Fruit fly (Drosophila melanogaster) whole organism, embryonic: ENCODE measurements around the gene CG10333.
A peak's percentile ranks its signal among the peaks of the same experiment; 100 is the strongest.

Experiments
- Atf-2 ChIP-seq: fragments of 200-800 bp; sonication (Bioruptor generic); optimal IDR thresholded peaks from 2 replicates; lab custom pipeline; 2016; ENCODE audit warnings: missing biosample characterization, missing genetic modification characterization
- Bdp1 ChIP-seq: fragments of 200-800 bp; sonication (Bioruptor generic); optimal IDR thresholded peaks from 3 replicates; lab custom pipeline; 2016; ENCODE audit warnings: missing biosample characterization, missing genetic modification characterization
- CG10431 ChIP-seq: fragments of 200-800 bp; sonication (Bioruptor generic); optimal IDR thresholded peaks from 3 replicates; lab custom pipeline; 2018; ENCODE audit warnings: missing biosample characterization, mild to moderate bottlenecking, missing genetic modification characterization
- CG10654 ChIP-seq: fragments of 200-800 bp; sonication (Bioruptor generic); optimal IDR thresholded peaks from 2 replicates; lab custom pipeline; 2016; ENCODE audit warnings: missing biosample characterization, missing genetic modification characterization
- CG10979 ChIP-seq: fragments of 200-800 bp; sonication (Bioruptor generic); optimal IDR thresholded peaks from 2 replicates; lab custom pipeline; 2018; ENCODE audit warnings: missing biosample characterization, mild to moderate bottlenecking, missing genetic modification characterization, moderate library complexity
- CG13894 ChIP-seq: fragments of 200-800 bp; sonication (Bioruptor generic); optimal IDR thresholded peaks from 3 replicates; lab custom pipeline; 2018; ENCODE audit warnings: missing biosample characterization, mild to moderate bottlenecking, missing genetic modification characterization, moderate library complexity
- CG17361 ChIP-seq: fragments of 200-800 bp; sonication (Bioruptor generic); IDR thresholded peaks from 3 replicates; pipeline ENCODE4 v1.3.6; 2022; ENCODE audit warnings: missing biosample characterization, missing genetic modification characterization
- CG2889 ChIP-seq: fragments of 200-800 bp; sonication (Bioruptor generic); IDR thresholded peaks from 3 replicates; pipeline ENCODE4 v1.3.6; 2022; ENCODE audit warnings: missing biosample characterization, missing genetic modification characterization
- CG31224 ChIP-seq: fragments of 200-800 bp; sonication (Bioruptor generic); IDR thresholded peaks from 2 replicates; pipeline ENCODE4 v1.3.6; 2022; ENCODE audit warnings: missing biosample characterization, missing genetic modification characterization
- CG31365 ChIP-seq: fragments of 200-800 bp; sonication (Bioruptor generic); optimal IDR thresholded peaks from 2 replicates; lab custom pipeline; 2018; ENCODE audit warnings: missing biosample characterization, mild to moderate bottlenecking, missing genetic modification characterization
- CG31441 ChIP-seq: fragments of 200-800 bp; sonication (Bioruptor generic); IDR thresholded peaks from 2 replicates; pipeline ENCODE4 v1.3.6; 2022; ENCODE audit warnings: missing biosample characterization, missing genetic modification characterization
- CG7928 ChIP-seq: fragments of 200-800 bp; sonication (Bioruptor generic); optimal IDR thresholded peaks from 2 replicates; lab custom pipeline; 2017; ENCODE audit warnings: missing biosample characterization, mild to moderate bottlenecking, missing genetic modification characterization
- CG7963 ChIP-seq: fragments of 200-800 bp; sonication (Bioruptor generic); IDR thresholded peaks from 3 replicates; pipeline ENCODE4 v1.3.6; 2022; ENCODE audit warnings: missing biosample characterization, missing genetic modification characterization; ENCODE audit not compliant: partially characterized antibody
- CG8089 ChIP-seq: fragments of 200-800 bp; sonication (Bioruptor generic); optimal IDR thresholded peaks from 3 replicates; lab custom pipeline; 2016; ENCODE audit warnings: missing biosample characterization, missing genetic modification characterization
- CHES-1-like ChIP-seq: fragments of 200-800 bp; sonication (Bioruptor generic); optimal IDR thresholded peaks from 2 replicates; lab custom pipeline; 2016; ENCODE audit warnings: missing biosample characterization, missing genetic modification characterization
- CkIIα-i1 ChIP-seq: fragments of 200-800 bp; sonication (Bioruptor generic); IDR thresholded peaks from 2 replicates; pipeline ENCODE4 v1.3.6; 2022; ENCODE audit warnings: missing biosample characterization, missing genetic modification characterization
- Dad ChIP-seq: fragments of 200-800 bp; sonication (Bioruptor generic); optimal IDR thresholded peaks from 3 replicates; lab custom pipeline; 2016; ENCODE audit warnings: missing biosample characterization, missing genetic modification characterization
- Fer3 ChIP-seq: fragments of 200-800 bp; sonication (Bioruptor generic); optimal IDR thresholded peaks from 2 replicates; lab custom pipeline; 2018; ENCODE audit warnings: missing biosample characterization, mild to moderate bottlenecking, missing genetic modification characterization, moderate library complexity
- Gug ChIP-seq: fragments of 200-800 bp; sonication (Bioruptor generic); IDR thresholded peaks from 4 replicates; pipeline ENCODE4 v1.3.6; 2022; ENCODE audit warnings: missing biosample characterization, missing genetic modification characterization
- H2.0 ChIP-seq: fragments of 200-800 bp; sonication (Bioruptor generic); IDR thresholded peaks from 2 replicates; pipeline ENCODE4 v1.3.6; 2022; ENCODE audit warnings: missing biosample characterization, missing genetic modification characterization
- HmgZ ChIP-seq: fragments of 200-800 bp; sonication (Bioruptor generic); optimal IDR thresholded peaks from 2 replicates; lab custom pipeline; 2018; ENCODE audit warnings: missing biosample characterization, mild to moderate bottlenecking, missing genetic modification characterization
- Hr78 ChIP-seq, 2 experiments: fragments of 200-800 bp in 1 of 2; fragments of >200 bp in 1 of 2; sonication (Bioruptor generic) in 1 of 2; optimal IDR thresholded peaks; 2 replicates each; lab custom pipeline; 2017 to 2019; ENCODE audit warnings: missing biosample characterization in 2 of 2, missing genetic modification characterization in 2 of 2, mild to moderate bottlenecking in 1 of 2, moderate library complexity in 1 of 2
- Hsf ChIP-seq: fragments of 200-800 bp; sonication (Bioruptor generic); optimal IDR thresholded peaks from 3 replicates; lab custom pipeline; 2016; ENCODE audit warnings: missing biosample characterization, missing genetic modification characterization
- Med ChIP-seq: fragments of 200-800 bp; sonication (Bioruptor generic); peaks from one replicate; lab custom pipeline; 2016; ENCODE audit warnings: missing biosample characterization, missing genetic modification characterization, mild to moderate bottlenecking, inconsistent platforms, moderate library complexity
- Meics ChIP-seq: fragments of 200-800 bp; sonication (Bioruptor generic); optimal IDR thresholded peaks from 2 replicates; lab custom pipeline; 2017; ENCODE audit warnings: missing biosample characterization, mild to moderate bottlenecking, missing genetic modification characterization
- Tbp ChIP-seq: fragments of >200 bp; optimal IDR thresholded peaks from 2 replicates; lab custom pipeline; 2018; ENCODE audit warnings: missing biosample characterization, missing genetic modification characterization
- Xrp1 ChIP-seq: fragments of 200-800 bp; sonication (Bioruptor generic); IDR thresholded peaks from 2 replicates; pipeline ENCODE4 v1.3.6; 2022; ENCODE audit warnings: missing biosample characterization, missing genetic modification characterization
- ab ChIP-seq: fragments of 200-800 bp; sonication (Bioruptor generic); optimal IDR thresholded peaks from 2 replicates; lab custom pipeline; 2016; ENCODE audit warnings: missing biosample characterization, missing genetic modification characterization
- aop ChIP-seq: fragments of 200-800 bp; sonication (Bioruptor generic); IDR thresholded peaks from 2 replicates; pipeline ENCODE4 v1.3.6; 2022; ENCODE audit warnings: missing biosample characterization, missing genetic modification characterization
- bowl ChIP-seq: fragments of 200-800 bp; sonication (Bioruptor generic); IDR thresholded peaks from 2 replicates; pipeline ENCODE4 v1.3.6; 2022; ENCODE audit warnings: missing biosample characterization, missing genetic modification characterization
- br ChIP-seq: fragments of >200 bp; optimal IDR thresholded peaks from 2 replicates; lab custom pipeline; 2017
- cg ChIP-seq: fragments of 200-800 bp; sonication (Bioruptor generic); optimal IDR thresholded peaks from 3 replicates; lab custom pipeline; 2019; ENCODE audit warnings: missing biosample characterization, mild to moderate bottlenecking, missing genetic modification characterization, moderate library complexity
- da ChIP-seq: fragments of 200-800 bp; sonication (Bioruptor generic); optimal IDR thresholded peaks from 2 replicates; lab custom pipeline; 2016; ENCODE audit warnings: missing biosample characterization, missing genetic modification characterization
- dm ChIP-seq: fragments of 200-800 bp; sonication (Bioruptor generic); optimal IDR thresholded peaks from 3 replicates; lab custom pipeline; 2016; ENCODE audit warnings: missing biosample characterization, missing genetic modification characterization
- fu2 ChIP-seq: fragments of 200-800 bp; sonication (Bioruptor generic); optimal IDR thresholded peaks from 2 replicates; lab custom pipeline; 2016; ENCODE audit warnings: missing biosample characterization, missing genetic modification characterization
- hkb ChIP-seq, 2 experiments: fragments of 200-800 bp in 1 of 2; fragments of >200 bp in 1 of 2; sonication (Bioruptor generic) in 1 of 2; IDR thresholded peaks in 1 of 2; optimal IDR thresholded peaks in 1 of 2; 2 replicates each; pipeline versions ENCODE4 v1.3.6 to Lab custom; 2017 to 2022; ENCODE audit warnings: missing biosample characterization in 1 of 2, missing genetic modification characterization in 1 of 2
- jumu ChIP-seq: fragments of 200-800 bp; sonication (Bioruptor generic); optimal IDR thresholded peaks from 3 replicates; lab custom pipeline; 2016; ENCODE audit warnings: missing biosample characterization, missing genetic modification characterization
- maf-S ChIP-seq: fragments of 200-800 bp; sonication (Bioruptor generic); optimal IDR thresholded peaks from 2 replicates; lab custom pipeline; 2016; ENCODE audit warnings: missing biosample characterization, missing genetic modification characterization
- oc ChIP-seq: fragments of 200-800 bp; sonication (Bioruptor generic); optimal IDR thresholded peaks from 2 replicates; lab custom pipeline; 2018; ENCODE audit warnings: missing biosample characterization, mild to moderate bottlenecking, missing genetic modification characterization, moderate library complexity
- otp ChIP-seq: fragments of 200-800 bp; sonication (Bioruptor generic); IDR thresholded peaks from 3 replicates; pipeline ENCODE4, ENCODE4 v1.3.6; 2022; ENCODE audit warnings: missing biosample characterization, missing genetic modification characterization
- pan ChIP-seq, 4 experiments: fragments of >200 bp in 3 of 4; fragments of 200-800 bp in 1 of 4; sonication (Bioruptor generic) in 1 of 4; optimal IDR thresholded peaks in 3 of 4; IDR thresholded peaks in 1 of 4; 2 replicates each; pipeline versions ENCODE4 v1.3.6 to Lab custom; 2017 to 2022; ENCODE audit warnings: missing biosample characterization in 2 of 4, missing genetic modification characterization in 2 of 4, mixed read lengths in 1 of 4
- pum ChIP-seq: fragments of 200-800 bp; sonication (Bioruptor generic); optimal IDR thresholded peaks from 2 replicates; lab custom pipeline; 2016; ENCODE audit warnings: missing biosample characterization, missing genetic modification characterization
- run ChIP-seq: fragments of 200-800 bp; sonication (Bioruptor generic); optimal IDR thresholded peaks from 3 replicates; lab custom pipeline; 2018; ENCODE audit warnings: missing biosample characterization, mild to moderate bottlenecking, missing genetic modification characterization
- tin ChIP-seq: fragments of 200-800 bp; sonication (Bioruptor generic); optimal IDR thresholded peaks from 3 replicates; lab custom pipeline; 2016; ENCODE audit warnings: missing biosample characterization, missing genetic modification characterization
- vvl ChIP-seq: fragments of 200-800 bp; sonication (Bioruptor generic); IDR thresholded peaks from 2 replicates; pipeline ENCODE4 v1.3.6; 2022; ENCODE audit warnings: missing biosample characterization, missing genetic modification characterization
- wek ChIP-seq: fragments of 200-800 bp; sonication (Bioruptor generic); optimal IDR thresholded peaks from 3 replicates; lab custom pipeline; 2018; ENCODE audit warnings: missing biosample characterization, mild to moderate bottlenecking, missing genetic modification characterization, moderate library complexity
- zen2 ChIP-seq: fragments of 200-800 bp; sonication (Bioruptor generic); IDR thresholded peaks from 3 replicates; pipeline ENCODE4 v1.3.6; 2022; ENCODE audit warnings: missing biosample characterization, missing genetic modification characterization; ENCODE audit not compliant: partially characterized antibody

The CG10333 gene

DNA sequence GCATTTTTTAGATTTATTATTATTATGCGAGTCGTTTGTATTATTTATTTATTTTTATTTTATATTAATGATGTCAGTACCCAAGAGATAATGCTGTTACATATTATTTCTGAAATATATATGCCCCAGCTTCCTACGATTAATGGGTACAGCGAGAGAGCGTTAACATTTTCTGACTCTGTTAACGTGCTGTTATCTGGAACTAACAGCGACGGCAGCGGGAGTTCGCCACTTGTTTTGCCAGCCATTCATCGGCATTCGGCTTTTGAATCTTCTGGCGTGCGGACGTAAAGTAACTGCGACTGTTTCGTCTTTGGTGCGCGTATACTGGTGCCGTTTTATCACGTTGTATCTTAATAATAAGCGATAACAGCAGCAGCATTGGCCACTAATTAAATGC is 10.4 kb downstream of the CG10333 start, which contains the start of gene MESR3 (continued):
- TF ChIP-seq CG7963 (GFP tag; lab: Robert Waterston, UW) (no peak), CG8089 (GFP tag; lab: Kevin White, UChicago) (no peak), Bdp1 (GFP tag; lab: Kevin White, UChicago) (no peak), wek (GFP tag; lab: Kevin White, UChicago) (peak; percentile 17)

- TF ChIP-seq Xrp1 (GFP tag; lab: Robert Waterston, UW) (0 out of 2 replicates have a peak, but pooled peaks have one; percentile 11), aop (GFP tag; lab: Robert Waterston, UW) (no peak), tin (GFP tag; lab: Kevin White, UChicago) (no peak), vvl (GFP tag; lab: Robert Waterston, UW) (peak; percentile 56; the same call in 1 of the 2 replicates), Meics (GFP tag; lab: Kevin White, UChicago) (no peak), Med (GFP tag; lab: Kevin White, UChicago) (no peak), Hr78 (GFP tag; optimal IDR thresholded peaks at IDR 0.05; lab: Kevin White, UChicago) (peak in 1 of 2 experiments; percentile 54), CkIIα-i1 (GFP tag; lab: Robert Waterston, UW) (no peak), Gug (GFP tag; lab: Robert Waterston, UW) (no peak), CG10431 (GFP tag; lab: Kevin White, UChicago) (peak; percentile 19), CG13894 (tag; lab: Kevin White, UChicago) (peak; percentile 0), zen2 (GFP tag; lab: Robert Waterston, UW) (no peak), Atf-2 (GFP tag; lab: Kevin White, UChicago) (no peak), run (tag; lab: Kevin White, UChicago) (no peak), bowl (no peak), H2.0 (GFP tag; lab: Robert Waterston, UW) (no peak), oc (peak; percentile 76), hkb (optimal IDR thresholded peaks at IDR 0.05; lab: Kevin White, UChicago) (no peak), hkb (GFP tag; IDR thresholded peaks at IDR 0.05; lab: Robert Waterston, UW) (no peak), CG2889 (GFP tag; lab: Robert Waterston, UW) (no peak), cg (peak; percentile 19), CG7928 (GFP tag; lab: Kevin White, UChicago) (no peak), otp (GFP tag; lab: Robert Waterston, UW) (0 out of 3 replicates have a peak, but pooled peaks have one; percentile 21), CG10654 (no peak), da (GFP tag; lab: Kevin White, UChicago) (no peak), CG17361 (GFP tag; lab: Robert Waterston, UW) (no peak), jumu (GFP tag; lab: Kevin White, UChicago) (no peak), br (lab: Kevin White, UChicago) (no peak), pan (optimal IDR thresholded peaks at IDR 0.05; lab: Kevin White, UChicago) (no peak), pan (GFP tag; optimal IDR thresholded peaks at IDR 0.05 in 1 of 2, IDR thresholded peaks at IDR 0.05 in 1 of 2) (no peak), fu2 (GFP tag; lab: Kevin White, UChicago) (no peak), Tbp (no peak)
Measured at dm6 chr2L:18620153-18620552, 13.5 kb downstream of the CG10333 start.

DNA sequence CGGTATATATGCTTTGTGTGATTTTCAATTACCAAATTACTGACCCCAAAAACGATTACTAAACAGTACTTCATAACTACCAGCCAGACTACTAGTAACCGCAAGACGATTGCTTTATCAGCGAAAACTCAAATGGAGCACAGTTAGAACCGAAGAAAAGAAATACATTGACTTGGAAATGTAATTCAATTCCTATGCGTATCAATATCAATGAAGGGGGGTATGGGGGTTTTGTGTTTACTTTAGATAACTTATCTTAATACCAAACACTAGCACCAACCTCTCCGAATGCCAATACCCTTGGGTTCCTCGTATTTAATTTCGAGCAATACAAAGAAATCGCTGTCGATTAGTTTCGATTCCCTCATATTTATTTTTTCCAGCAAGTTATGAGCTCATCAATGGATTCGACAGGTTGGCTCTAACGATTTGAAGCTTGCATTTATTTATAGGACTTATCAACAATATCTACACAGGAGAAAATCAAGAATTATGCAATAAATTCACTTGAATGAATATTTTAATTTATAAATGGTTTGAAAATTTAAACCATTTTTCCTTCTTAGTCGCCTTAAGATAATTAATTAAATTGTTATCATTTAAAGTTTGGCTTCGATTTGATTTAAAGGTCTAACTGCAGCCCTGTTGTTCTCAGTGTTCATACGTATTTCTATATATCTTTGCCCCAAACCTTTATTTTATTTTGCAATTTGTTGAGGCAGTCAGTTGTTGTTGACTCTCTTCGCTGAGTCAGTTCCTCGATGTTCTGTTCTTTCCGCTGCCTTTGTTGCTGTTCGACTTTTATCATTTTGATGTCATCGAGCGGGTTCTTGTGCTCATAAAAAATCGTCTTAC is 15.0 kb downstream of the CG10333 start:
- TF ChIP-seq maf-S (GFP tag; lab: Kevin White, UChicago) (peak; percentile 49), CG10979 (tag; lab: Kevin White, UChicago) (peak; percentile 83), Fer3 (peak; percentile 87), CHES-1-like (GFP tag; lab: Kevin White, UChicago) (peak; percentile 1), CG31365 (tag; lab: Kevin White, UChicago) (no peak), Hsf (GFP tag; lab: Kevin White, UChicago) (peak; percentile 62), CG31441 (GFP tag; lab: Robert Waterston, UW) (peak; percentile 87), ab (GFP tag; lab: Kevin White, UChicago) (no peak), dm (GFP tag; lab: Kevin White, UChicago) (peak; percentile 3), HmgZ (tag; lab: Kevin White, UChicago) (peak; percentile 58), CG31224 (GFP tag; lab: Robert Waterston, UW) (peak; percentile 75), Dad (GFP tag; lab: Kevin White, UChicago) (peak; percentile 7), pum (GFP tag; lab: Kevin White, UChicago) (no peak)
